Fruit fly (Drosophila melanogaster): ENCODE results near the gene CG1578.
A peak's percentile ranks its signal among the peaks of the same experiment; 100 is the strongest.

CG1578 gene

DNA sequence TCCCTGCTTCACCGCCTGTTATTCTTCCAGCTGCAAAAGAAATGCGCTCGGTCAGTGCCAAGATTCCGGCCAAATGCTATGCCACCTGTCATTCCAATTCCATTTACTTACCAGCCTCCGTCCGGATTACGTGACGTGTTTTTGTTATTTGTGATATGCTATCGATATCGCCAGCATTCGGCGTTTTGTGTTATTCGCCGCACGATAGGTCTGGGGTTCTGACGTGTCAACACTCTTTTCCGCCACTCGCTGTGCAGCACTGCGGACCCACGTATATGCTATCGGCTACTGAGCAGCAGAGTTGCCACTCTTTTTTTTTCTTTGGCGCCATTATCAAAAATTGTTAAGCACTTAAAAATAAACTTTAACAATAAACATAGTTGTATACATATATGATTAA is 36.0 kb upstream of the CG1578 start, which contains the start of gene p24-1 (continued):
- peak; percentile 8 for TF ChIP-seq CG17385 (GFP tag; optimal IDR thresholded peaks at IDR 0.05)
- TF ChIP-seq Lim3 (GFP tag; IDR thresholded peaks at IDR 0.05) = no peak
- TF ChIP-seq Optix (GFP tag; IDR thresholded peaks at IDR 0.05) = no peak
- peak in 1 of 2 experiments; percentile 45 for TF ChIP-seq crp (GFP tag; optimal IDR thresholded peaks at IDR 0.05)
- peak; percentile 20; the same call in 1 of the 3 replicates for TF ChIP-seq ci (GFP tag; IDR thresholded peaks at IDR 0.05)
- peak; percentile 22 for TF ChIP-seq Sin3A (optimal IDR thresholded peaks at IDR 0.05)
- TF ChIP-seq Bgb (GFP tag; IDR thresholded peaks at IDR 0.05; ENCODE audit: partially characterized antibody) = peak; percentile 93
- TF ChIP-seq CG16813 (GFP tag; IDR thresholded peaks at IDR 0.05; ENCODE audit: partially characterized antibody) = peak; percentile 85
- peak in 1 of 2 experiments; percentile 8 for TF ChIP-seq bsh (GFP tag; optimal IDR thresholded peaks at IDR 0.05)
- TF ChIP-seq CG2129 (GFP tag; IDR thresholded peaks at IDR 0.05; ENCODE audit: partially characterized antibody) = peak; percentile 53
- peak; percentile 67 for TF ChIP-seq sens (GFP tag)
- peak; percentile 17 for TF ChIP-seq ems (GFP tag; optimal IDR thresholded peaks at IDR 0.05)
- peak; percentile 32 for TF ChIP-seq nmo (GFP tag; optimal IDR thresholded peaks at IDR 0.05)
- TF ChIP-seq CG32767 (GFP tag; IDR thresholded peaks at IDR 0.05) = no peak
- no peak for TF ChIP-seq slou (GFP tag; optimal IDR thresholded peaks at IDR 0.05)
- peak; percentile 67 for TF ChIP-seq CG12659 (GFP tag; optimal IDR thresholded peaks at IDR 0.05)
- TF ChIP-seq inv (GFP tag; IDR thresholded peaks at IDR 0.05; ENCODE audit: partially characterized antibody) = peak; percentile 82
- TF ChIP-seq sim (GFP tag; IDR thresholded peaks at IDR 0.05) = no peak
- TF ChIP-seq bcd (GFP tag; optimal IDR thresholded peaks at IDR 0.05) = peak; percentile 44
- peak; percentile 90 for TF ChIP-seq Dref (GFP tag; IDR thresholded peaks at IDR 0.05)
- no peak for TF ChIP-seq CG8089 (GFP tag; optimal IDR thresholded peaks at IDR 0.05)
- TF ChIP-seq NC2β (GFP tag; optimal IDR thresholded peaks at IDR 0.05) = no peak
- peak; percentile 70 for TF ChIP-seq Doc3 (GFP tag; IDR thresholded peaks at IDR 0.05; ENCODE audit: partially characterized antibody)
- TF ChIP-seq CG4360 (GFP tag; IDR thresholded peaks at IDR 0.05) = no peak
- peak; percentile 42 for TF ChIP-seq Dip3 (GFP tag; optimal IDR thresholded peaks at IDR 0.05)
- no peak for TF ChIP-seq CG7745 (tag; optimal IDR thresholded peaks at IDR 0.05)
- TF ChIP-seq ranshi (GFP tag; IDR thresholded peaks at IDR 0.05) = no peak
- peak; percentile 46 for TF ChIP-seq CG2712 (tag; optimal IDR thresholded peaks at IDR 0.05)
- peak; percentile 87 for TF ChIP-seq CG8290 (GFP tag; optimal IDR thresholded peaks at IDR 0.05)
- peak in 1 of 2 experiments; percentile 91 for TF ChIP-seq CG8290 (tag; optimal IDR thresholded peaks at IDR 0.05)
- TF ChIP-seq dm (GFP tag; optimal IDR thresholded peaks at IDR 0.05) = peak; percentile 61
- TF ChIP-seq da (GFP tag; optimal IDR thresholded peaks at IDR 0.05) = peak; percentile 6
- no peak for TF ChIP-seq CG31365 (tag; optimal IDR thresholded peaks at IDR 0.05)
- TF ChIP-seq D19B (GFP tag; optimal IDR thresholded peaks at IDR 0.05) = no peak
- TF ChIP-seq Sry-δ (GFP tag; optimal IDR thresholded peaks at IDR 0.05) = peak; percentile 87
- no peak for TF ChIP-seq Nf-YB (GFP tag; optimal IDR thresholded peaks at IDR 0.05)
- TF ChIP-seq CG2120 (GFP tag; optimal IDR thresholded peaks at IDR 0.05) = peak; percentile 81
- peak; percentile 51 for TF ChIP-seq CG9817 (tag; optimal IDR thresholded peaks at IDR 0.05)
- TF ChIP-seq Sry-β (GFP tag; optimal IDR thresholded peaks at IDR 0.05) = peak; percentile 63
- TF ChIP-seq CG15269 (tag; optimal IDR thresholded peaks at IDR 0.05) = peak; percentile 23
- TF ChIP-seq ind (GFP tag; optimal IDR thresholded peaks at IDR 0.05) = peak; percentile 37
- no peak for TF ChIP-seq hth (optimal IDR thresholded peaks at IDR 0.05)
- TF ChIP-seq tin (GFP tag; optimal IDR thresholded peaks at IDR 0.05) = peak; percentile 49
- no peak for TF ChIP-seq salm (tag; optimal IDR thresholded peaks at IDR 0.05)
- no peak for TF ChIP-seq z (GFP tag; IDR thresholded peaks at IDR 0.05)
- no peak for TF ChIP-seq corto (GFP tag; optimal IDR thresholded peaks at IDR 0.05)
- no peak for TF ChIP-seq Drgx (GFP tag; IDR thresholded peaks at IDR 0.05)
- no peak for TF ChIP-seq Atf-2 (GFP tag; optimal IDR thresholded peaks at IDR 0.05)
- peak; percentile 7 for TF ChIP-seq CrebB (tag; optimal IDR thresholded peaks at IDR 0.05)
- TF ChIP-seq Hmx (GFP tag; optimal IDR thresholded peaks at IDR 0.05) = no peak
- peak; percentile 74 for TF ChIP-seq CG17186 (GFP tag; optimal IDR thresholded peaks at IDR 0.05)
- peak; percentile 64 for TF ChIP-seq phol (tag; optimal IDR thresholded peaks at IDR 0.05)

Measured in whole organism, embryonic.